Worm (Caenorhabditis elegans) whole organism, L1 larva: ENCODE results near the gene R05G6.4.

Experiments used
- dpl-1 ChIP-seq, 3 experiments: fragments of 150-350 bp in 2 of 3; sonication (generic microtip) in 1 of 3; optimal IDR thresholded peaks; 2 replicates each; lab custom pipeline; 2014 to 2017; ENCODE audit warnings: missing biosample characterization in 3 of 3, missing genetic modification characterization in 3 of 3, missing genetic modification reagents in 3 of 3
- hpl-2 ChIP-seq: fragments of 150-350 bp; optimal IDR thresholded peaks from 2 replicates; lab custom pipeline; 2014; ENCODE audit warnings: missing biosample characterization, missing genetic modification reagents, missing genetic modification characterization
- jun-1 ChIP-seq: fragments of 150-350 bp; optimal IDR thresholded peaks from 2 replicates; lab custom pipeline; 2014; ENCODE audit warnings: missing biosample characterization, missing genetic modification reagents, missing genetic modification characterization
- nhr-12 ChIP-seq: sonication (generic microtip); optimal IDR thresholded peaks from 2 replicates; lab custom pipeline; 2017; ENCODE audit warnings: missing biosample characterization, missing genetic modification characterization
- skn-1 ChIP-seq: fragments of 150-350 bp; optimal IDR thresholded peaks from 2 replicates; lab custom pipeline; 2014; ENCODE audit warnings: missing biosample characterization, missing genetic modification characterization
- tbx-2 ChIP-seq: sonication (generic microtip); optimal IDR thresholded peaks from 2 replicates; lab custom pipeline; 2016; ENCODE audit warnings: missing genetic modification characterization, missing compliant biosample characterization

DNA sequence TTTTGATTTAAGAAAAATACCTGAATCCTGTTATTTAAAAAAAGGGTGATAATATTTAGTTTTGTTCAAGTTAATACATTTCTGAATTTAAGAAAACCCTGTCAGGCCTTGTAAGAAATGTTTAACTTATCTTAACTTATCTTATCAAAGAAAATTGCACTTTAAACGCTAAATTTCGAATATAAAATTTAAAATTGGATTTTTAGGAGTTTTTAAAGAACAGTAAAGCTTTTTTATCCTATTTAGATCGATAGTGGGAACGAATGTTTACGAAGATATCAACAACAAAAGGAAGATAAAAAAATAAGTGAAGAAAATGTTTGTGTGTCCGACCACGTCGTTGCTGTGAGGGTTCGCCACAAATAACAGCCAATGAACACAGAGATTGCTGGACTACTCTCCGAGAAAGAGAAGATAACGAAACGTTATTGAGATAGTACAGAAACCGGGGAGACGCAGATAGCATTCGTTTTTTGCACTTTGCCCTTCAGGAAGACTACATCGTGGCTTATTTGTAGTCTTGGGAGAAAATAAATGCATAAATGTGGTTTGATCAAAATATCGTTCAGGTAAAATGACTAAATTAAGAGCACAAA, 40.0 kb downstream of the R05G6.4 start, which contains the start of gene dif-1:
- TF ChIP-seq hpl-2 (GFP tag; lab: Kevin White, UChicago), result no peak
- TF ChIP-seq tbx-2 (tag; lab: Kevin White, UChicago), result no peak
- no peak for TF ChIP-seq skn-1 (tag; lab: Kevin White, UChicago)
- no peak for TF ChIP-seq nhr-12
- TF ChIP-seq jun-1 (tag; lab: Kevin White, UChicago), result no peak
- no peak for TF ChIP-seq dpl-1 (GFP tag; optimal IDR thresholded peaks at IDR 0.05; lab: Kevin White, UChicago)
